Worm (Caenorhabditis elegans) whole organism, early embryonic: ENCODE results near the gene M03C11.1.

ENCODE experiments used
- B0310.2 ChIP-seq: sonication (generic microtip); optimal IDR thresholded peaks from 2 replicates; lab custom pipeline; 2016; ENCODE audit warnings: mild to moderate bottlenecking, missing genetic modification characterization, missing compliant biosample characterization
- F13C5.2 ChIP-seq: sonication (generic microtip); optimal IDR thresholded peaks from 2 replicates; lab custom pipeline; 2017; ENCODE audit warnings: mild to moderate bottlenecking, missing genetic modification characterization, inconsistent platforms, missing compliant biosample characterization
- aly-1 ChIP-seq: sonication (generic microtip); optimal IDR thresholded peaks from 2 replicates; lab custom pipeline; 2016; ENCODE audit warnings: missing genetic modification characterization, missing compliant biosample characterization
- ama-1 ChIP-seq: fragments of 150-350 bp; optimal IDR thresholded peaks from 2 replicates; lab custom pipeline; 2014
- ceh-13 ChIP-seq: fragments of 200-800 bp; sonication (Bioruptor generic); optimal IDR thresholded peaks from 2 replicates; lab custom pipeline; 2018; ENCODE audit warnings: mild to moderate bottlenecking, missing genetic modification characterization, missing compliant biosample characterization
- ceh-36 ChIP-seq: sonication (generic microtip); optimal IDR thresholded peaks from 2 replicates; lab custom pipeline; 2016; ENCODE audit warnings: missing genetic modification characterization, inconsistent platforms, missing compliant biosample characterization
- ets-7 ChIP-seq: sonication (generic microtip); optimal IDR thresholded peaks from 2 replicates; lab custom pipeline; 2016; ENCODE audit warnings: missing genotype, missing genetic modification characterization, missing compliant biosample characterization
- flt-1 ChIP-seq: fragments of 200-800 bp; sonication (Bioruptor generic); IDR thresholded peaks from 2 replicates; pipeline ENCODE4 v1.3.6; 2022; ENCODE audit warnings: missing genetic modification characterization, missing compliant biosample characterization
- hmbx-1 ChIP-seq: sonication (generic microtip); optimal IDR thresholded peaks from 2 replicates; lab custom pipeline; 2016; ENCODE audit warnings: mild to moderate bottlenecking, missing genetic modification characterization, missing compliant biosample characterization
- hmg-4 ChIP-seq: fragments of 200-800 bp; sonication (Bioruptor generic); optimal IDR thresholded peaks from 2 replicates; lab custom pipeline; 2018; ENCODE audit warnings: mild to moderate bottlenecking, missing genetic modification characterization, missing compliant biosample characterization
- hnd-1 ChIP-seq: sonication (generic microtip); optimal IDR thresholded peaks from 2 replicates; lab custom pipeline; 2016; ENCODE audit warnings: missing genetic modification characterization, missing compliant biosample characterization
- pes-1 ChIP-seq: fragments of 200-800 bp; sonication (Bioruptor generic); IDR thresholded peaks from 2 replicates; pipeline ENCODE4 v1.3.6; 2022; ENCODE audit warnings: missing genetic modification reagents, missing genetic modification characterization, missing compliant biosample characterization
- scrt-1 ChIP-seq: fragments of 200-800 bp; sonication (Bioruptor generic); IDR thresholded peaks from 2 replicates; pipeline ENCODE4 v1.3.6; 2022; ENCODE audit warnings: missing genetic modification characterization, missing compliant biosample characterization
- sea-1 ChIP-seq: fragments of 200-800 bp; sonication (Bioruptor generic); conservative IDR thresholded peaks from 2 replicates; pipeline ENCODE4 v1.3.6; 2022; ENCODE audit warnings: missing genetic modification characterization, missing compliant biosample characterization
- tbx-11 ChIP-seq: fragments of 200-800 bp; sonication (Bioruptor generic); IDR thresholded peaks from 2 replicates; pipeline ENCODE4 v1.3.6; 2022; ENCODE audit warnings: missing genetic modification characterization, missing compliant biosample characterization
- tbx-37 ChIP-seq: fragments of 200-800 bp; sonication (Bioruptor generic); conservative IDR thresholded peaks from 2 replicates; pipeline ENCODE4 v1.3.6; 2022; ENCODE audit warnings: missing genetic modification reagents, missing genetic modification characterization, missing compliant biosample characterization
- tra-4 ChIP-seq: sonication (generic microtip); optimal IDR thresholded peaks from 2 replicates; lab custom pipeline; 2017; ENCODE audit warnings: missing genetic modification characterization, missing compliant biosample characterization

Gene M03C11.1

DNA sequence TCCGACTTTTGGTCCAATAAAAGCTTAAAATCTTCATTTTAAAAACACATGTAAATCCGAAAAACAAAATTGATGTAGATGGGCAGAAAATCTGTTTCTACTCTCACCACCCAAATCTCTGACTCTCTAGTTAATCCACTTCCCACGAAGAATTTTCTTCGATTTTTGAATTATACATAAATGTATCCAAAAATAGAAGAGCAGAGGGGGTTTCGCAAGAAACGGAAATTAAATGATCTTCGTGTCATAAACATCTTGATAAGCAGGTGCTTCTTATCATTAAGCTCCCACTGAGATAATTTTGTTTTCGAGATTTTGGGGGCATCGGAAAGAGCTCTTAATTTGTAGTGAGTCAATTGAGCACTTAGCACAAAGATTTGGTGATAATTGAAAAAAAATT is 6.3 kb downstream of the M03C11.1 start:
- no peak for TF ChIP-seq hmbx-1 (tag; lab: Kevin White, UChicago)
- TF ChIP-seq tbx-37 (GFP tag; lab: Robert Waterston, UW) = no peak
- no peak for TF ChIP-seq tbx-11 (GFP tag; lab: Robert Waterston, UW)
- no peak for TF ChIP-seq B0310.2 (tag; lab: Kevin White, UChicago)
- TF ChIP-seq tra-4 = no peak
- no peak for TF ChIP-seq hmg-4 (GFP tag; lab: Kevin White, UChicago)
- TF ChIP-seq flt-1 (GFP tag; lab: Robert Waterston, UW) = no peak
- TF ChIP-seq F13C5.2 (tag; lab: Kevin White, UChicago) = no peak
- TF ChIP-seq ama-1 (lab: Kevin White, UChicago) = no peak
- no peak for TF ChIP-seq ceh-13 (GFP tag; lab: Kevin White, UChicago)
- TF ChIP-seq sea-1 (GFP tag; lab: Robert Waterston, UW) = no peak
- TF ChIP-seq aly-1 (tag; lab: Kevin White, UChicago) = no peak
- no peak for TF ChIP-seq scrt-1
- TF ChIP-seq ceh-36 (tag; lab: Kevin White, UChicago) = no peak

DNA sequence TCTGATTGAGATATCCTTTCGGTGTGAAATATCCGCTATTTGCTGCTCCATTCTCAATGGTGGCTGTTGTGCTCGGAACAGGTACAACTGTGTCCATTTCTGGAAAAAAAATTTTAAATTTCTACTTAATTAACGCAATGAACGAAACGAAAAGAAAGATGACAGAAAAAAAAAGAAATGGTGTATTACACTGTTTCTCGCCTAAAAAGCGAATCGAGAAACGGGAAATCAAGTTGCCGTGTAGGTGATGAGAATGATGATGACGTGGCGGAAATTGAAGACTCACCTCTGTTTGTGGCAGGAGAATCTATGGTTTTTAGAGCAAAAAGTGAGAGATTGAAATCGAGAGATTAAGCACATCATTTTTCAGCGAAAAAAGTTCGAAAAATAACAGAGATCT is 9.4 kb downstream of the M03C11.1 start, which contains the start of gene C38H2.3:
TSS of gene C38H2.3 (minus strand) at position 101 of the 400 bp plus-strand sequence.
- TF ChIP-seq flt-1 (GFP tag; lab: Robert Waterston, UW) (no peak), ama-1 (lab: Kevin White, UChicago) (no peak), B0310.2 (tag; lab: Kevin White, UChicago) (no peak), tra-4 (no peak), tbx-11 (GFP tag; lab: Robert Waterston, UW) (no peak)

DNA sequence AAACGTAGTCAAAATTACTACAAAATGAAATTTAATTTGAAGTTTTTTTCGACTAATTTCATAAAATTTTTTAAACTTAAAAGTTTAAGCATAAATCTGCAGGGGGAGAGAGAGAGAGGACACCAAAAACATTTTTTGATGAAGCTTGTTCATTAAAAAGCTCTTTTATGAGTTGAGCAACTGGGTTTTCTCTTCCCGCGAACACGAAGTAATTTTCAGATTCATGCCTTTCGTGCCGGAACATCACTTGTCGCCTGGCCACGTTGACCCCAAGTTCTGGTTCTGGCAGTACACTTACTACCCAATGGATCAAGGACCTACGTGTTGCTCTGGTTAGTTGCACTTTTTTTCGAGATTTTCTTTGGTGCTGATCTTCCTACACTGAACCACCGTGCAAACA is 12.1 kb downstream of the M03C11.1 start:
- TF ChIP-seq ceh-13 (GFP tag; lab: Kevin White, UChicago) (no peak), tbx-11 (GFP tag; lab: Robert Waterston, UW) (no peak), tbx-37 (GFP tag; lab: Robert Waterston, UW) (no peak), pes-1 (no peak), hmg-4 (GFP tag; lab: Kevin White, UChicago) (no peak), ets-7 (tag; lab: Kevin White, UChicago) (no peak), hnd-1 (tag; lab: Kevin White, UChicago) (no peak), B0310.2 (tag; lab: Kevin White, UChicago) (no peak), tra-4 (no peak)

DNA sequence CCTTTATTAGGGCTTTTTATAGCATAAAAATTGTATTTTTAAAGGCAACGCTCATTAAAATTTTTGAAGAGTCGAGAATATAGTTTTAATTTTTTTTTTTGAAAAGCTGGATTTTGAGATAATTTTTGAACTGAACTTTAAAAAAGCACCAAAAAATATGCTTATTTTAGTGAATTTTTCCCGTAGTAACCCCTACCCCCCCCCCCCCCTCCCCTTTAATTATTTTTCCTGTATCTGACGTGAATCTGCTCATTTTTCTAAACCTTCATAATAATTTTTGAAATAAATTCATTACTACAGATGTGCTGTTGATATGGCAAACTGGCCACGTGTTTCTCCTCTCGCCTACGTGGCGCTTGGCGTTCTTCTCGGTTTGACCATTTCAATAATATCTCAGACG is 14.4 kb downstream of the M03C11.1 start, which contains the start of gene C38H2.2:
TSS of gene C38H2.2 (plus strand) at position 301 of the 400 bp plus-strand sequence.
- TF ChIP-seq flt-1 (GFP tag; lab: Robert Waterston, UW) (no peak), ets-7 (tag; lab: Kevin White, UChicago) (no peak), pes-1 (no peak), B0310.2 (tag; lab: Kevin White, UChicago) (no peak), ama-1 (lab: Kevin White, UChicago) (no peak), ceh-13 (GFP tag; lab: Kevin White, UChicago) (no peak), tbx-37 (GFP tag; lab: Robert Waterston, UW) (no peak), tra-4 (no peak), ceh-36 (tag; lab: Kevin White, UChicago) (no peak), sea-1 (GFP tag; lab: Robert Waterston, UW) (no peak), F13C5.2 (tag; lab: Kevin White, UChicago) (no peak), tbx-11 (GFP tag; lab: Robert Waterston, UW) (no peak), scrt-1 (no peak), aly-1 (tag; lab: Kevin White, UChicago) (no peak), hmbx-1 (tag; lab: Kevin White, UChicago) (no peak)

DNA sequence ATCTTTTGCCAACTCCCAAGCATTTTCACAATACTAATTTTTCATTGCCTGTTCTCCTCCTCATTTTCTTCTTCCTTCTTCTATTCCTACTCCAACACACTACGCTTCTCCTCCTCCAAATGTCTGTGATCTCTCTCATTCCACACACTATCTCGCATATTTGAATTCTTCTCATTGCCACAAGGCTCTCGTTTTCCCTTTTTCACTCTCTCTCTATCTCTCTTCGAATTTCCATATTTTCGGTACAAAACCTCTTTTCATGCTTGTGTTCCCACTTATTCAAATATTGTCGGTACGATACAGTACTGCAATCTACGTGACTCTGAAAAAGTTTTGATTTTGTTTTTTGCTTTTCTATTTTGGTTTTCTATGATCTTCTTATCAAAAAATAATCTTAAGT is 15.2 kb downstream of the M03C11.1 start:
- TF ChIP-seq pes-1 = no peak
- no peak for TF ChIP-seq hmg-4 (GFP tag; lab: Kevin White, UChicago)
- TF ChIP-seq ama-1 (lab: Kevin White, UChicago) = no peak
- no peak for TF ChIP-seq tra-4
- no peak for TF ChIP-seq tbx-37 (GFP tag; lab: Robert Waterston, UW)
- TF ChIP-seq ceh-36 (tag; lab: Kevin White, UChicago) = no peak
- TF ChIP-seq flt-1 (GFP tag; lab: Robert Waterston, UW) = no peak
- TF ChIP-seq B0310.2 (tag; lab: Kevin White, UChicago) = no peak
- TF ChIP-seq ets-7 (tag; lab: Kevin White, UChicago) = no peak
- TF ChIP-seq sea-1 (GFP tag; lab: Robert Waterston, UW) = no peak
- TF ChIP-seq aly-1 (tag; lab: Kevin White, UChicago) = no peak
- TF ChIP-seq hnd-1 (tag; lab: Kevin White, UChicago) = no peak
- no peak for TF ChIP-seq ceh-13 (GFP tag; lab: Kevin White, UChicago)

DNA sequence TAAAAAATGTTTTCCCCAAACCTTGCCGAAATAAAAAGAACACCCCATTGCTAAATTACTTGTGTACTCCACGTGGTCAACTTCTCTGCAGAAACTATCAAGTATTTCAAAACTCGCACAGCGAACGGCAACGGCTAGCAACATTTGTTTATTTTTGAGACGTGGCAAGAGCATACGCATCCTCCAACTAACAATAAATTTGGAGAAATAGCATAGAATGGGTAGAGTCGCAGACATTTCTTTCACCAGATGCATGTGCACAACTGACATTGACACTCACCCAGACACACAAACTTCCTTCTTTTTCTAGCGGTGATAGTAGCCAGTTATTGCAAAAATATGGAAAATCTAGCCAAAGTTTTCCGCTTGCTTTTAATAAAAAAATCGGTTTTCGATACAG is 16.3 kb downstream of the M03C11.1 start:
- TF ChIP-seq tra-4 = no peak
- no peak for TF ChIP-seq hmg-4 (GFP tag; lab: Kevin White, UChicago)
- TF ChIP-seq B0310.2 (tag; lab: Kevin White, UChicago) = no peak
- TF ChIP-seq aly-1 (tag; lab: Kevin White, UChicago) = no peak
- no peak for TF ChIP-seq ama-1 (lab: Kevin White, UChicago)
- no peak for TF ChIP-seq F13C5.2 (tag; lab: Kevin White, UChicago)
- no peak for TF ChIP-seq hnd-1 (tag; lab: Kevin White, UChicago)
- no peak for TF ChIP-seq tbx-37 (GFP tag; lab: Robert Waterston, UW)
- no peak for TF ChIP-seq scrt-1
- TF ChIP-seq pes-1 = no peak
- no peak for TF ChIP-seq ceh-36 (tag; lab: Kevin White, UChicago)

DNA sequence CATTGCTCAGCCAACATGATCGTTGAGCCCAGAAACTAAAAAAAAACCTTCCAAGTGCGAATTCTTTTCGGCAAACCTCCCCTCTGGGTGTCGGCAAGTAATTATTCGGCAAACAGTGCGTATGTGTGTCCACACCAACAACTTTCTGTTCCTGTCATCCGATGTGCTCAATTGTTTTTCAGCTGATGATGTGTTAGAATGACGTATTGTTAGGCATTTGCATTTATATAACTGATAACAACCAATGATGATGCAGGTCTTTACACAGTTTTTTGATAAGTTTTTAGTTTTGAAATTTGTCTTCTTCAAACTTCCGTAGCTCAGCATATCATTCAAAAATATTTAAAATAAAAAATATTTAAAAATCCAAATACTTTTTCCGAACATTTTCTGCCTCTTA is 17.0 kb downstream of the M03C11.1 start:
- TF ChIP-seq hmg-4 (GFP tag; lab: Kevin White, UChicago) (no peak), aly-1 (tag; lab: Kevin White, UChicago) (no peak), tbx-37 (GFP tag; lab: Robert Waterston, UW) (no peak), pes-1 (no peak), tbx-11 (GFP tag; lab: Robert Waterston, UW) (no peak), hnd-1 (tag; lab: Kevin White, UChicago) (no peak), F13C5.2 (tag; lab: Kevin White, UChicago) (no peak), ceh-13 (GFP tag; lab: Kevin White, UChicago) (no peak), flt-1 (GFP tag; lab: Robert Waterston, UW) (no peak), scrt-1 (no peak), hmbx-1 (tag; lab: Kevin White, UChicago) (no peak), tra-4 (no peak), sea-1 (GFP tag; lab: Robert Waterston, UW) (no peak), ama-1 (lab: Kevin White, UChicago) (no peak), ceh-36 (tag; lab: Kevin White, UChicago) (no peak), ets-7 (tag; lab: Kevin White, UChicago) (no peak), B0310.2 (tag; lab: Kevin White, UChicago) (no peak)
